Worm (Caenorhabditis elegans) whole organism, L4 larva: ENCODE data around the gene F13H10.3.
A peak's percentile ranks its signal among the peaks of the same experiment; 100 is the strongest.

Experiments used
- ama-1 ChIP-seq: fragments of 150-350 bp; optimal IDR thresholded peaks from 2 replicates; lab custom pipeline; 2014; ENCODE audit warnings: inconsistent platforms, mixed read lengths
- ceh-28 ChIP-seq: fragments of 150-350 bp; optimal IDR thresholded peaks from 2 replicates; lab custom pipeline; 2014; ENCODE audit warnings: missing biosample characterization, missing genetic modification reagents, missing genetic modification characterization
- ceh-44 ChIP-seq: fragments of 200-800 bp; sonication (Bioruptor generic); IDR thresholded peaks from 2 replicates; pipeline ENCODE4 v1.3.6; 2022; ENCODE audit warnings: missing genetic modification reagents, missing genetic modification characterization, missing compliant biosample characterization
- ceh-82 ChIP-seq: sonication (generic microtip); optimal IDR thresholded peaks from 2 replicates; lab custom pipeline; 2017; ENCODE audit warnings: missing biosample characterization, missing genetic modification characterization
- jun-1 ChIP-seq: fragments of 150-350 bp; optimal IDR thresholded peaks from 2 replicates; lab custom pipeline; 2014; ENCODE audit warnings: missing biosample characterization, missing genetic modification reagents, missing genetic modification characterization
- lin-15B ChIP-seq: fragments of 150-350 bp; sonication (generic microtip); optimal IDR thresholded peaks from 3 replicates; lab custom pipeline; 2014; ENCODE audit warnings: missing biosample characterization, missing genetic modification characterization
- lin-39 ChIP-seq: fragments of 150-350 bp; optimal IDR thresholded peaks from 2 replicates; lab custom pipeline; 2014; ENCODE audit warnings: missing biosample characterization, missing genetic modification reagents, missing genetic modification characterization
- nhr-11 ChIP-seq: fragments of 150-350 bp; optimal IDR thresholded peaks from 2 replicates; lab custom pipeline; 2014; ENCODE audit warnings: missing biosample characterization, missing genetic modification characterization
- nhr-237 ChIP-seq: sonication (generic microtip); optimal IDR thresholded peaks from 2 replicates; lab custom pipeline; 2017; ENCODE audit warnings: missing biosample characterization, missing genetic modification characterization
- nhr-76 ChIP-seq: fragments of 150-350 bp; optimal IDR thresholded peaks from 2 replicates; lab custom pipeline; 2014; ENCODE audit warnings: missing biosample characterization, missing genetic modification characterization
- pqm-1 ChIP-seq: sonication (generic microtip); optimal IDR thresholded peaks from 2 replicates; lab custom pipeline; 2017; ENCODE audit warnings: missing biosample characterization, missing genetic modification characterization
- snpc-1.2 ChIP-seq: fragments of 200-800 bp; sonication (Bioruptor generic); IDR thresholded peaks from 2 replicates; pipeline ENCODE4 v1.3.6; 2022; ENCODE audit warnings: missing genetic modification reagents, missing genetic modification characterization, missing compliant biosample characterization
- unc-62 ChIP-seq, 3 experiments: fragments of 150-350 bp in 1 of 3; sonication (generic microtip); optimal IDR thresholded peaks in 2 of 3; peaks in 1 of 3; 1 replicate in 1 of 3; 2 replicates in 2 of 3; lab custom pipeline; 2014 to 2017; ENCODE audit warnings: missing biosample characterization in 3 of 3, missing genetic modification characterization in 3 of 3, missing genetic modification reagents in 3 of 3, missing genotype in 1 of 3

DNA sequence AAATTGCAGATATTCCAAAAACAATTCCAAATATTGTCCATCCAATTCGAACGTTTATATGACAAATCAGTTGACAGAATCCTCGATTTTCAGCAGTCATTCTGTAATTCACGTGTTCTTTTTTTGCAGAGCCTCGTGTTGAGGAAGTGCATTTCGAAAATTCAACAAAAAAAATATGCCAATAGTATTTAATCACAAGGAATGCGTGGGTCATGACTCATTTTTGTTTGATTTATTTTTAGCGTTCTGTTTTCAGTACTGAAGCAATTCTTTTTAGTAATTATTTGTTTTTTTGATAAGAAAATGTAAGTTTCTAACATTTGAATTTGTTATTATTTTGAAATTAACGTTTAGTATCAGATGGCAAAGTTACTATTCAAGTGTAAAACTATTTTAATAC, 15.1 kb upstream of the F13H10.3 start, which contains the start of gene hrg-4:
- TF ChIP-seq unc-62 (GFP tag; optimal IDR thresholded peaks at IDR 0.05 in 1 of 2; lab: Kevin White, UChicago): peak in 1 of 2 experiments; percentile 75
- TF ChIP-seq unc-62 (tag; optimal IDR thresholded peaks at IDR 0.05; lab: Kevin White, UChicago): no peak
- TF ChIP-seq ceh-82 (tag; lab: Kevin White, UChicago): no peak
- no peak for TF ChIP-seq pqm-1 (tag; lab: Kevin White, UChicago)
- no peak for TF ChIP-seq jun-1
- no peak for TF ChIP-seq lin-39 (tag; lab: Kevin White, UChicago)
- no peak for TF ChIP-seq nhr-11 (tag; lab: Kevin White, UChicago)
- TF ChIP-seq ceh-28 (tag; lab: Kevin White, UChicago): no peak
- TF ChIP-seq nhr-237 (tag; lab: Kevin White, UChicago): no peak
- no peak for TF ChIP-seq nhr-76 (tag; lab: Kevin White, UChicago)
- TF ChIP-seq snpc-1.2 (GFP tag; lab: Robert Waterston, UW): no peak
- no peak for TF ChIP-seq lin-15B
- no peak for TF ChIP-seq ama-1 (lab: Kevin White, UChicago)
- no peak for TF ChIP-seq ceh-44 (GFP tag; lab: Robert Waterston, UW)
